Worm (Caenorhabditis elegans) whole organism, mixed stage, embryonic: ENCODE measurements around the gene cec-4.
"Not testable (repeated sequence)": the region's sequence is repeated elsewhere in the genome, so short reads cannot be mapped to it uniquely, and the experiment has no call there.

Experiments used
- ceh-83 ChIP-seq: fragments of 200-800 bp; sonication (Bioruptor generic); optimal IDR thresholded peaks from 2 replicates; lab custom pipeline; 2018; ENCODE audit warnings: mild to moderate bottlenecking, missing genetic modification characterization, missing compliant biosample characterization
- elt-1 ChIP-seq: sonication (generic microtip); optimal IDR thresholded peaks from 2 replicates; lab custom pipeline; 2017; ENCODE audit warnings: missing genetic modification characterization, mild to moderate bottlenecking, missing compliant biosample characterization, antibody characterized with exemption, moderate library complexity, borderline replicate concordance; ENCODE audit not compliant: insufficient read depth
- lin-32 ChIP-seq: fragments of 200-800 bp; sonication (Bioruptor generic); optimal IDR thresholded peaks from 2 replicates; lab custom pipeline; 2018; ENCODE audit warnings: mild to moderate bottlenecking, missing genetic modification characterization, missing compliant biosample characterization
- nhr-12 ChIP-seq: fragments of 150-350 bp; optimal IDR thresholded peaks from 2 replicates; lab custom pipeline; 2014; ENCODE audit warnings: missing biosample characterization, missing genetic modification characterization
- nhr-237 ChIP-seq: fragments of 150-350 bp; optimal IDR thresholded peaks from 2 replicates; lab custom pipeline; 2014; ENCODE audit warnings: missing biosample characterization, missing genetic modification characterization
- nhr-76 ChIP-seq: sonication (generic microtip); optimal IDR thresholded peaks from 2 replicates; lab custom pipeline; 2017; ENCODE audit warnings: missing biosample characterization, missing genetic modification characterization
- sem-2 ChIP-seq: fragments of 200-800 bp; sonication (Bioruptor generic); optimal IDR thresholded peaks from 2 replicates; lab custom pipeline; 2018; ENCODE audit warnings: mild to moderate bottlenecking, missing genetic modification characterization, missing compliant biosample characterization
- snpc-4 ChIP-seq: fragments of 150-350 bp; optimal IDR thresholded peaks from 2 replicates; lab custom pipeline; 2014; ENCODE audit warnings: missing biosample characterization, missing genetic modification characterization
- unc-120 ChIP-seq: sonication (generic microtip); optimal IDR thresholded peaks from 2 replicates; lab custom pipeline; 2017; ENCODE audit warnings: missing genetic modification characterization, missing compliant biosample characterization; ENCODE audit not compliant: poor library complexity, severe bottlenecking
- ztf-11 ChIP-seq: fragments of 150-350 bp; optimal IDR thresholded peaks from 2 replicates; lab custom pipeline; 2014; ENCODE audit warnings: missing biosample characterization, missing genetic modification characterization

DNA sequence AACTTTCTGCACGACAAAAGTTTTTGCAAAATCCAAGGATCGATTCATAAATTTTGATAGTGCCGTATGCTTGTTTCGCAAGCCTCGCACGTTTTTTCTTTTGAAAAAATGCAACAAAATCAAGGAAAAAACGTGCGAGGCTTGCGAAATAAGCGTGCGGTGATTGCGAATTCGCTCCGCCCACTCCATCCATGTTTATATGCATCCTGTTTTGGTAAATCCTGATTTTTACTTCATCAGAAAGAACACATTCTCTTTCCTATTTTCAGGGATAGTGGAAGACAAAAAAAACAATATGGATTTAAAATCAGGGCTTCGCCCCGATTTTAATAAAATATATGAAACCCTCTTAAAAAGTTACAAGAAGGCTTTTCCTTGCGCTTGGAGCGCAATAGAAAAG lies 11.7 kb upstream of the cec-4 start, which contains the start of gene F32E10.9:
- not testable (repeated sequence) for TF ChIP-seq ztf-11 (tag; lab: Kevin White, UChicago); nhr-76 (tag; lab: Kevin White, UChicago); unc-120 (tag; lab: Kevin White, UChicago); snpc-4 (tag; lab: Kevin White, UChicago); nhr-237 (tag; lab: Kevin White, UChicago); sem-2 (GFP tag; lab: Kevin White, UChicago); ceh-83 (GFP tag; lab: Kevin White, UChicago); nhr-12 (tag; lab: Kevin White, UChicago); elt-1 (tag; lab: Kevin White, UChicago); lin-32 (GFP tag; lab: Kevin White, UChicago)
